Fruit fly (Drosophila melanogaster) whole organism, wandering third instar larva: ENCODE measurements around the gene Dys.

Experiments used
- Abd-B ChIP-seq: fragments of >200 bp; optimal IDR thresholded peaks from 2 replicates; lab custom pipeline; 2017; ENCODE audit warnings: missing biosample characterization, missing genetic modification characterization
- CG32264 ChIP-seq: fragments of 200-800 bp; sonication (Bioruptor generic); optimal IDR thresholded peaks from 2 replicates; lab custom pipeline; 2016; ENCODE audit warnings: missing biosample characterization, missing genetic modification characterization
- CG9705 ChIP-seq: fragments of 200-800 bp; sonication (Bioruptor generic); optimal IDR thresholded peaks from 2 replicates; lab custom pipeline; 2018; ENCODE audit warnings: missing biosample characterization, mild to moderate bottlenecking, missing genetic modification characterization
- CrebA ChIP-seq: fragments of 200-800 bp; sonication (Bioruptor generic); optimal IDR thresholded peaks from 2 replicates; lab custom pipeline; 2016; ENCODE audit warnings: missing biosample characterization, mild to moderate bottlenecking, missing genetic modification characterization, borderline replicate concordance
- Dfd ChIP-seq: fragments of >200 bp; optimal IDR thresholded peaks from 2 replicates; lab custom pipeline; 2017; ENCODE audit warnings: missing biosample characterization, missing genetic modification characterization
- Dif ChIP-seq: fragments of 200-275, 200-300 bp; sonication (Bioruptor generic); optimal IDR thresholded peaks from 2 replicates; lab custom pipeline; 2018; ENCODE audit warnings: missing biosample characterization, missing genetic modification characterization; ENCODE audit not compliant: partially characterized antibody
- GATAd ChIP-seq: sonication (Bioruptor generic); optimal IDR thresholded peaks from 2 replicates; lab custom pipeline; 2016; ENCODE audit warnings: missing biosample characterization, missing genetic modification characterization
- HLH106 ChIP-seq: fragments of 200-800 bp; optimal IDR thresholded peaks from 3 replicates; lab custom pipeline; 2019; ENCODE audit warnings: missing biosample characterization, mild to moderate bottlenecking, missing genetic modification characterization, moderate library complexity
- Hnf4 ChIP-seq: fragments of 200-800 bp; sonication (Bioruptor generic); optimal IDR thresholded peaks from 2 replicates; lab custom pipeline; 2016; ENCODE audit warnings: missing biosample characterization, mild to moderate bottlenecking, missing genetic modification characterization
- Hr78 ChIP-seq: fragments of >200 bp; optimal IDR thresholded peaks from 2 replicates; lab custom pipeline; 2017; ENCODE audit warnings: missing biosample characterization, missing genetic modification characterization
- Hr83 ChIP-seq: fragments of 200-300 bp; sonication (Bioruptor generic); optimal IDR thresholded peaks from 2 replicates; lab custom pipeline; 2016; ENCODE audit warnings: missing biosample characterization, mild to moderate bottlenecking, missing genetic modification characterization, moderate library complexity; ENCODE audit not compliant: poor library complexity, severe bottlenecking
- Jra ChIP-seq: sonication (Bioruptor generic); optimal IDR thresholded peaks from 2 replicates; lab custom pipeline; 2016; ENCODE audit warnings: missing biosample characterization, missing genetic modification characterization
- Mio ChIP-seq: sonication (Bioruptor generic); optimal IDR thresholded peaks from 2 replicates; lab custom pipeline; 2016; ENCODE audit warnings: missing biosample characterization, missing genetic modification characterization
- Myc ChIP-seq: fragments of >200 bp; optimal IDR thresholded peaks from 2 replicates; lab custom pipeline; 2017
- N ChIP-seq: fragments of >200 bp; optimal IDR thresholded peaks from 2 replicates; lab custom pipeline; 2018; ENCODE audit warnings: missing biosample characterization, missing external identifiers, missing genetic modification characterization
- OdsH ChIP-seq: fragments of 200-800 bp; sonication (Bioruptor generic); optimal IDR thresholded peaks from 2 replicates; lab custom pipeline; 2016; ENCODE audit warnings: missing biosample characterization, mild to moderate bottlenecking, missing genetic modification characterization
- Rel ChIP-seq, 2 experiments: fragments of 200-800 bp; sonication (Bioruptor generic) in 1 of 2; optimal IDR thresholded peaks; 2 replicates in 1 of 2; 3 replicates in 1 of 2; lab custom pipeline; 2016 to 2019; ENCODE audit warnings: mild to moderate bottlenecking in 2 of 2, missing biosample characterization in 2 of 2, missing genetic modification characterization in 2 of 2, moderate library complexity in 1 of 2
- Sp1 ChIP-seq: fragments of 200-800 bp; sonication (Bioruptor generic); optimal IDR thresholded peaks from 3 replicates; lab custom pipeline; 2019; ENCODE audit warnings: missing biosample characterization, mild to moderate bottlenecking, missing genetic modification characterization, moderate library complexity
- Vsx2 ChIP-seq: fragments of 200-300, 225-300 bp; sonication (Bioruptor generic); optimal IDR thresholded peaks from 2 replicates; lab custom pipeline; 2018; ENCODE audit warnings: missing biosample characterization, missing genetic modification characterization; ENCODE audit not compliant: partially characterized antibody
- br ChIP-seq: fragments of 200-800 bp; sonication (Bioruptor generic); optimal IDR thresholded peaks from 2 replicates; lab custom pipeline; 2016; ENCODE audit warnings: missing biosample characterization, missing genetic modification characterization
- brk ChIP-seq: fragments of 200-800 bp; sonication (Bioruptor generic); optimal IDR thresholded peaks from 2 replicates; lab custom pipeline; 2016; ENCODE audit warnings: missing biosample characterization, mild to moderate bottlenecking, missing genetic modification characterization
- dl ChIP-seq, 2 experiments: fragments of 175-275, 200-275 bp in 1 of 2; fragments of 200-275 bp in 1 of 2; sonication (Bioruptor generic); optimal IDR thresholded peaks; lab custom pipeline; 2018; ENCODE audit warnings: mild to moderate bottlenecking in 2 of 2, missing biosample characterization in 2 of 2, missing genetic modification characterization in 2 of 2, moderate library complexity in 2 of 2; ENCODE audit not compliant: partially characterized antibody in 2 of 2, insufficient read depth in 1 of 2
- dmrt93B ChIP-seq: fragments of 200-800 bp; sonication (Bioruptor generic); optimal IDR thresholded peaks from 2 replicates; lab custom pipeline; 2018; ENCODE audit warnings: missing biosample characterization, mild to moderate bottlenecking, missing genetic modification characterization
- dsf ChIP-seq: sonication (Bioruptor generic); optimal IDR thresholded peaks from 2 replicates; lab custom pipeline; 2016; ENCODE audit warnings: missing biosample characterization, missing genetic modification characterization, borderline replicate concordance
- ey ChIP-seq: fragments of 200-800 bp; sonication (Bioruptor generic); optimal IDR thresholded peaks from 2 replicates; lab custom pipeline; 2016; ENCODE audit warnings: missing biosample characterization, missing genetic modification characterization
- foxo ChIP-seq, 2 experiments: fragments of 200-800 bp; sonication (Bioruptor generic); optimal IDR thresholded peaks; 2 replicates in 1 of 2; 3 replicates in 1 of 2; lab custom pipeline; 2016 to 2017; ENCODE audit warnings: missing biosample characterization in 2 of 2, missing genetic modification characterization in 2 of 2
- fru ChIP-seq: fragments of 200-800 bp; sonication (Bioruptor generic); optimal IDR thresholded peaks from 3 replicates; lab custom pipeline; 2016; ENCODE audit warnings: missing biosample characterization, mild to moderate bottlenecking, missing genetic modification characterization
- h ChIP-seq: fragments of 200-800 bp; sonication (Bioruptor generic); optimal IDR thresholded peaks from 3 replicates; lab custom pipeline; 2016; ENCODE audit warnings: missing biosample characterization, mild to moderate bottlenecking, missing genetic modification characterization
- jim ChIP-seq: fragments of 175-275, 200-325 bp; sonication (Bioruptor generic); optimal IDR thresholded peaks from 2 replicates; lab custom pipeline; 2016; ENCODE audit warnings: missing biosample characterization, mild to moderate bottlenecking, missing genetic modification characterization
- lola ChIP-seq: fragments of >200 bp; optimal IDR thresholded peaks from 2 replicates; lab custom pipeline; 2017; ENCODE audit warnings: missing biosample characterization, missing genetic modification characterization
- pan ChIP-seq: fragments of >200 bp; optimal IDR thresholded peaks from 2 replicates; lab custom pipeline; 2017
- psq ChIP-seq: fragments of 200-800 bp; sonication (Bioruptor generic); optimal IDR thresholded peaks from 3 replicates; lab custom pipeline; 2017; ENCODE audit warnings: missing biosample characterization, mild to moderate bottlenecking, missing genetic modification characterization, moderate library complexity
- rgr ChIP-seq: fragments of 200-800 bp; sonication (Bioruptor generic); optimal IDR thresholded peaks from 3 replicates; lab custom pipeline; 2016; ENCODE audit warnings: missing biosample characterization, mild to moderate bottlenecking, missing genetic modification characterization
- sage ChIP-seq: fragments of 200-800 bp; sonication (Bioruptor generic); optimal IDR thresholded peaks from 2 replicates; lab custom pipeline; 2016; ENCODE audit warnings: missing biosample characterization, mild to moderate bottlenecking, missing genetic modification characterization
- sv ChIP-seq: fragments of 200-800 bp; sonication (Bioruptor generic); optimal IDR thresholded peaks from 3 replicates; lab custom pipeline; 2016; ENCODE audit warnings: missing biosample characterization, missing genetic modification characterization
- tai ChIP-seq: sonication (Bioruptor generic); optimal IDR thresholded peaks from 2 replicates; lab custom pipeline; 2016; ENCODE audit warnings: missing biosample characterization, missing genetic modification characterization
- usp ChIP-seq: fragments of >200 bp; optimal IDR thresholded peaks from 2 replicates; lab custom pipeline; 2017; ENCODE audit warnings: missing biosample characterization, missing genetic modification characterization
- woc ChIP-seq: sonication (Bioruptor generic); optimal IDR thresholded peaks from 2 replicates; lab custom pipeline; 2016; ENCODE audit warnings: missing biosample characterization, mild to moderate bottlenecking, missing genetic modification characterization

The Dys gene

dm6 chr3R:19492400-19492799 lies 31.5 kb downstream of the Dys start:
- TF ChIP-seq jim (GFP tag; lab: Kevin White, UChicago): no peak
- no peak for TF ChIP-seq Mio
- no peak for TF ChIP-seq ey (GFP tag; lab: Kevin White, UChicago)
- no peak for TF ChIP-seq Hnf4 (GFP tag; lab: Kevin White, UChicago)
- no peak for TF ChIP-seq Vsx2 (GFP tag; lab: Kevin White, UChicago)
- TF ChIP-seq Sp1 (GFP tag; lab: Kevin White, UChicago): no peak
- no peak for TF ChIP-seq rgr (GFP tag; lab: Kevin White, UChicago)
- no peak for TF ChIP-seq Dfd (GFP tag; lab: Kevin White, UChicago)
- TF ChIP-seq Myc (lab: Kevin White, UChicago): no peak
- TF ChIP-seq Dif: no peak
- TF ChIP-seq OdsH: no peak
- TF ChIP-seq sage (GFP tag; lab: Kevin White, UChicago): no peak
- no peak for TF ChIP-seq tai (GFP tag; lab: Kevin White, UChicago)
- TF ChIP-seq fru (GFP tag; lab: Kevin White, UChicago): no peak
- TF ChIP-seq Hr83 (GFP tag; lab: Kevin White, UChicago): no peak
- no peak for TF ChIP-seq Rel (GFP tag; optimal IDR thresholded peaks at IDR 0.05; lab: Kevin White, UChicago)
- no peak for TF ChIP-seq Rel (tag; optimal IDR thresholded peaks at IDR 0.05; lab: Kevin White, UChicago)

dm6 chr3R:19495217-19495616 lies 34.3 kb downstream of the Dys start:
- TF ChIP-seq sv (GFP tag; lab: Kevin White, UChicago) (no peak), dl (GFP tag; optimal IDR thresholded peaks at IDR 0.05; lab: Kevin White, UChicago; ENCODE audit: insufficient read depth in 1 of 2, partially characterized antibody in 2 of 2) (no peak), Hr78 (GFP tag; lab: Kevin White, UChicago) (no peak), GATAd (GFP tag; lab: Kevin White, UChicago) (no peak), sage (GFP tag; lab: Kevin White, UChicago) (no peak), fru (GFP tag; lab: Kevin White, UChicago) (no peak), dsf (GFP tag; lab: Kevin White, UChicago) (no peak), Dif (no peak), Mio (no peak), Rel (GFP tag; optimal IDR thresholded peaks at IDR 0.05; lab: Kevin White, UChicago) (no peak), Rel (tag; optimal IDR thresholded peaks at IDR 0.05; lab: Kevin White, UChicago) (no peak), CG9705 (GFP tag; lab: Kevin White, UChicago) (no peak), CrebA (GFP tag; lab: Kevin White, UChicago) (no peak), foxo (GFP tag; optimal IDR thresholded peaks at IDR 0.05; lab: Kevin White, UChicago) (no peak), OdsH (no peak), HLH106 (tag; lab: Kevin White, UChicago) (no peak), Dfd (GFP tag; lab: Kevin White, UChicago) (no peak), rgr (GFP tag; lab: Kevin White, UChicago) (no peak), Vsx2 (GFP tag; lab: Kevin White, UChicago) (no peak), br (GFP tag; lab: Kevin White, UChicago) (no peak)

dm6 chr3R:19498672-19499373 lies 37.9 kb downstream of the Dys start:
- TF ChIP-seq HLH106 (tag; lab: Kevin White, UChicago): peak; percentile 79
- TF ChIP-seq CG32264 (GFP tag; lab: Kevin White, UChicago): no peak
- peak; percentile 47 for TF ChIP-seq woc
- no peak for TF ChIP-seq dl (GFP tag; optimal IDR thresholded peaks at IDR 0.05; lab: Kevin White, UChicago; ENCODE audit: insufficient read depth in 1 of 2, partially characterized antibody in 2 of 2)
- no peak for TF ChIP-seq N (GFP tag; lab: Kevin White, UChicago)
- TF ChIP-seq dmrt93B (GFP tag; lab: Kevin White, UChicago): peak; percentile 64
- no peak for TF ChIP-seq pan (lab: Kevin White, UChicago)
- peak; percentile 64 for TF ChIP-seq Hnf4 (GFP tag; lab: Kevin White, UChicago)
- TF ChIP-seq OdsH: peak; percentile 78
- no peak for TF ChIP-seq CrebA (GFP tag; lab: Kevin White, UChicago)
- TF ChIP-seq ey (GFP tag; lab: Kevin White, UChicago): peak; percentile 80
- TF ChIP-seq jim (GFP tag; lab: Kevin White, UChicago): no peak
- peak; percentile 80 for TF ChIP-seq fru (GFP tag; lab: Kevin White, UChicago)
- TF ChIP-seq GATAd (GFP tag; lab: Kevin White, UChicago): no peak
- no peak for TF ChIP-seq Rel (GFP tag; optimal IDR thresholded peaks at IDR 0.05; lab: Kevin White, UChicago)
- peak; percentile 48 for TF ChIP-seq Rel (tag; optimal IDR thresholded peaks at IDR 0.05; lab: Kevin White, UChicago)
- no peak for TF ChIP-seq Hr78 (GFP tag; lab: Kevin White, UChicago)
- TF ChIP-seq sv (GFP tag; lab: Kevin White, UChicago): peak; percentile 76
- TF ChIP-seq dsf (GFP tag; lab: Kevin White, UChicago): no peak
- peak; percentile 55 for TF ChIP-seq CG9705 (GFP tag; lab: Kevin White, UChicago)
- no peak for TF ChIP-seq Vsx2 (GFP tag; lab: Kevin White, UChicago)
- peak; percentile 3 for TF ChIP-seq tai (GFP tag; lab: Kevin White, UChicago)
- TF ChIP-seq brk (GFP tag; lab: Kevin White, UChicago): no peak
- TF ChIP-seq Myc (lab: Kevin White, UChicago): no peak
- TF ChIP-seq Jra (GFP tag; lab: Kevin White, UChicago): peak; percentile 26
- TF ChIP-seq Abd-B (GFP tag; lab: Kevin White, UChicago): no peak
- TF ChIP-seq foxo (GFP tag; optimal IDR thresholded peaks at IDR 0.05; lab: Kevin White, UChicago): peak in 1 of 2 experiments; percentile 84
- TF ChIP-seq psq (GFP tag; lab: Kevin White, UChicago): peak; percentile 68
- TF ChIP-seq sage (GFP tag; lab: Kevin White, UChicago): no peak
- TF ChIP-seq h (GFP tag; lab: Kevin White, UChicago): peak; percentile 84
- no peak for TF ChIP-seq Hr83 (GFP tag; lab: Kevin White, UChicago)
- peak; percentile 76 for TF ChIP-seq Sp1 (GFP tag; lab: Kevin White, UChicago)
- no peak for TF ChIP-seq lola (GFP tag; lab: Kevin White, UChicago)
- TF ChIP-seq br (GFP tag; lab: Kevin White, UChicago): peak; percentile 71
- TF ChIP-seq usp: no peak
- peak; percentile 83 for TF ChIP-seq rgr (GFP tag; lab: Kevin White, UChicago)
- no peak for TF ChIP-seq Dfd (GFP tag; lab: Kevin White, UChicago)
